Fruit fly (Drosophila melanogaster): ENCODE data around the gene S6k.

S6k gene

dm6 chr3L:5810633-5811341, at the start of gene S6k, which contains the start of gene kri (continued):
- TF ChIP-seq gro (GFP tag; optimal IDR thresholded peaks at IDR 0.05) = peak; percentile 30
- no peak for TF ChIP-seq fu2 (GFP tag; optimal IDR thresholded peaks at IDR 0.05)

- TF ChIP-seq ac (GFP tag; optimal IDR thresholded peaks at IDR 0.05) = peak; percentile 94
- TF ChIP-seq CG2199 (GFP tag; IDR thresholded peaks at IDR 0.05) = 0 out of 3 replicates have a peak, but pooled peaks have one; percentile 8
- TF ChIP-seq Dfd (GFP tag; optimal IDR thresholded peaks at IDR 0.05) = no peak
- TF ChIP-seq lmd (GFP tag; IDR thresholded peaks at IDR 0.05) = no peak
These were observed 48.3 kb upstream of the S6k start for dm6 chr3L:5859029-5859428.

- no peak for TF ChIP-seq scrt (GFP tag; optimal IDR thresholded peaks at IDR 0.05)
- TF ChIP-seq CG1602 (GFP tag; optimal IDR thresholded peaks at IDR 0.05) = peak; percentile 43
- TF ChIP-seq phol (tag; optimal IDR thresholded peaks at IDR 0.05) = peak; percentile 62
- TF ChIP-seq CG10267 (tag; optimal IDR thresholded peaks at IDR 0.05) = peak; percentile 75
- TF ChIP-seq CG1647 (GFP tag; optimal IDR thresholded peaks at IDR 0.05) = no peak
- TF ChIP-seq CG12391 (tag; optimal IDR thresholded peaks at IDR 0.05) = peak; percentile 59
- TF ChIP-seq cad (GFP tag; optimal IDR thresholded peaks at IDR 0.05) = no peak
- TF ChIP-seq jing (GFP tag; optimal IDR thresholded peaks at IDR 0.05) = peak; percentile 7
- peak; percentile 49 for TF ChIP-seq CG4424 (GFP tag; optimal IDR thresholded peaks at IDR 0.05)
- peak; percentile 40 for TF ChIP-seq CG2202 (tag; optimal IDR thresholded peaks at IDR 0.05)
- no peak for TF ChIP-seq toy (GFP tag; IDR thresholded peaks at IDR 0.05)
- TF ChIP-seq schlank (tag; optimal IDR thresholded peaks at IDR 0.05) = no peak
- TF ChIP-seq NK7.1 (GFP tag; optimal IDR thresholded peaks at IDR 0.05) = peak; percentile 14
- TF ChIP-seq CG30431 (GFP tag; optimal IDR thresholded peaks at IDR 0.05) = peak; percentile 63
- peak; percentile 85 for TF ChIP-seq ac (GFP tag; optimal IDR thresholded peaks at IDR 0.05)
- no peak for TF ChIP-seq Bdp1 (GFP tag; optimal IDR thresholded peaks at IDR 0.05)
- peak; percentile 74 for TF ChIP-seq zfh1 (GFP tag; IDR thresholded peaks at IDR 0.05)
- TF ChIP-seq GATAe (GFP tag; conservative IDR thresholded peaks at IDR 0.05) = no peak
- no peak for TF ChIP-seq HmgD (GFP tag; optimal IDR thresholded peaks at IDR 0.05)
- no peak for TF ChIP-seq CG11085 (GFP tag; IDR thresholded peaks at IDR 0.05)
- peak; percentile 79 for TF ChIP-seq CG18262 (tag; optimal IDR thresholded peaks at IDR 0.05)
- TF ChIP-seq CG3995 (GFP tag; optimal IDR thresholded peaks at IDR 0.05) = no peak
- TF ChIP-seq Rfx (GFP tag; IDR thresholded peaks at IDR 0.05) = no peak
- no peak for TF ChIP-seq btn (GFP tag; optimal IDR thresholded peaks at IDR 0.05)
- TF ChIP-seq Dip2 (GFP tag; IDR thresholded peaks at IDR 0.05) = no peak
- TF ChIP-seq shn (GFP tag; optimal IDR thresholded peaks at IDR 0.05) = peak; percentile 39
- TF ChIP-seq CG10979 (tag; optimal IDR thresholded peaks at IDR 0.05) = peak; percentile 82
- TF ChIP-seq CG5245 (GFP tag; optimal IDR thresholded peaks at IDR 0.05) = peak; percentile 9
- peak; percentile 76 for TF ChIP-seq CG1603 (tag; optimal IDR thresholded peaks at IDR 0.05)
- TF ChIP-seq CG13775 (GFP tag; optimal IDR thresholded peaks at IDR 0.05) = peak; percentile 66
- TF ChIP-seq tin (GFP tag; optimal IDR thresholded peaks at IDR 0.05) = peak; percentile 20
- peak; percentile 37 for TF ChIP-seq CG12236 (GFP tag; optimal IDR thresholded peaks at IDR 0.05)
- TF ChIP-seq lola (GFP tag; optimal IDR thresholded peaks at IDR 0.05) = peak in 1 of 3 experiments; percentile 86
- TF ChIP-seq CG17829 (tag; optimal IDR thresholded peaks at IDR 0.05) = peak; percentile 80
- TF ChIP-seq maf-S (GFP tag; optimal IDR thresholded peaks at IDR 0.05) = no peak
- no peak for TF ChIP-seq prd (optimal IDR thresholded peaks at IDR 0.05)
- TF ChIP-seq prd (GFP tag; IDR thresholded peaks at IDR 0.05) = peak; percentile 84; the same call in 2 of the 3 replicates
- TF ChIP-seq CG7372 (GFP tag; IDR thresholded peaks at IDR 0.05) = no peak
- peak; percentile 88 for TF ChIP-seq dmrt11E (tag; optimal IDR thresholded peaks at IDR 0.05)
- TF ChIP-seq nerfin-1 (tag; optimal IDR thresholded peaks at IDR 0.05) = peak; percentile 11
- TF ChIP-seq Camta (GFP tag; optimal IDR thresholded peaks at IDR 0.05) = peak; percentile 19
- peak; percentile 48 for TF ChIP-seq Side (GFP tag; optimal IDR thresholded peaks at IDR 0.05)
These were observed 46.2 kb upstream of the S6k start for dm6 chr3L:5856919-5857318.

Data from whole organism, embryonic.